Worm (Caenorhabditis elegans): Measurements from ENCODE around the gene pho-5.

- TF ChIP-seq attf-4 (tag; optimal IDR thresholded peaks at IDR 0.05) (no peak), nhr-11 (tag; optimal IDR thresholded peaks at IDR 0.05) (no peak), dmd-8 (GFP tag; IDR thresholded peaks at IDR 0.05) (no peak), pqm-1 (tag; optimal IDR thresholded peaks at IDR 0.05) (no peak), mep-1 (tag; optimal IDR thresholded peaks at IDR 0.05) (peak; percentile 33), daf-12 (tag; optimal IDR thresholded peaks at IDR 0.05) (no peak), madf-9 (GFP tag; conservative IDR thresholded peaks at IDR 0.05) (no peak)
Measured at ce11 chrIII:7277228-7277627, 8.5 kb downstream of the pho-5 start, which contains the start of the genes spot-1 and B0361.11.

Data from whole organism, L4 larva.